Worm (Caenorhabditis elegans) whole organism, early embryonic: ENCODE results near the gene Y32H12A.7.

Experiments
- B0310.2 ChIP-seq: sonication (generic microtip); optimal IDR thresholded peaks from 2 replicates; lab custom pipeline; 2016; ENCODE audit warnings: mild to moderate bottlenecking, missing genetic modification characterization, missing compliant biosample characterization
- F13C5.2 ChIP-seq: sonication (generic microtip); optimal IDR thresholded peaks from 2 replicates; lab custom pipeline; 2017; ENCODE audit warnings: mild to moderate bottlenecking, missing genetic modification characterization, inconsistent platforms, missing compliant biosample characterization
- aly-1 ChIP-seq: sonication (generic microtip); optimal IDR thresholded peaks from 2 replicates; lab custom pipeline; 2016; ENCODE audit warnings: missing genetic modification characterization, missing compliant biosample characterization
- ama-1 ChIP-seq: fragments of 150-350 bp; optimal IDR thresholded peaks from 2 replicates; lab custom pipeline; 2014
- ceh-13 ChIP-seq: fragments of 200-800 bp; sonication (Bioruptor generic); optimal IDR thresholded peaks from 2 replicates; lab custom pipeline; 2018; ENCODE audit warnings: mild to moderate bottlenecking, missing genetic modification characterization, missing compliant biosample characterization
- ceh-36 ChIP-seq: sonication (generic microtip); optimal IDR thresholded peaks from 2 replicates; lab custom pipeline; 2016; ENCODE audit warnings: missing genetic modification characterization, inconsistent platforms, missing compliant biosample characterization
- ets-7 ChIP-seq: sonication (generic microtip); optimal IDR thresholded peaks from 2 replicates; lab custom pipeline; 2016; ENCODE audit warnings: missing genotype, missing genetic modification characterization, missing compliant biosample characterization
- flt-1 ChIP-seq: fragments of 200-800 bp; sonication (Bioruptor generic); IDR thresholded peaks from 2 replicates; pipeline ENCODE4 v1.3.6; 2022; ENCODE audit warnings: missing genetic modification characterization, missing compliant biosample characterization
- hmbx-1 ChIP-seq: sonication (generic microtip); optimal IDR thresholded peaks from 2 replicates; lab custom pipeline; 2016; ENCODE audit warnings: mild to moderate bottlenecking, missing genetic modification characterization, missing compliant biosample characterization
- hmg-4 ChIP-seq: fragments of 200-800 bp; sonication (Bioruptor generic); optimal IDR thresholded peaks from 2 replicates; lab custom pipeline; 2018; ENCODE audit warnings: mild to moderate bottlenecking, missing genetic modification characterization, missing compliant biosample characterization
- hnd-1 ChIP-seq: sonication (generic microtip); optimal IDR thresholded peaks from 2 replicates; lab custom pipeline; 2016; ENCODE audit warnings: missing genetic modification characterization, missing compliant biosample characterization
- pes-1 ChIP-seq: fragments of 200-800 bp; sonication (Bioruptor generic); IDR thresholded peaks from 2 replicates; pipeline ENCODE4 v1.3.6; 2022; ENCODE audit warnings: missing genetic modification reagents, missing genetic modification characterization, missing compliant biosample characterization
- scrt-1 ChIP-seq: fragments of 200-800 bp; sonication (Bioruptor generic); IDR thresholded peaks from 2 replicates; pipeline ENCODE4 v1.3.6; 2022; ENCODE audit warnings: missing genetic modification characterization, missing compliant biosample characterization
- sea-1 ChIP-seq: fragments of 200-800 bp; sonication (Bioruptor generic); conservative IDR thresholded peaks from 2 replicates; pipeline ENCODE4 v1.3.6; 2022; ENCODE audit warnings: missing genetic modification characterization, missing compliant biosample characterization
- tbx-11 ChIP-seq: fragments of 200-800 bp; sonication (Bioruptor generic); IDR thresholded peaks from 2 replicates; pipeline ENCODE4 v1.3.6; 2022; ENCODE audit warnings: missing genetic modification characterization, missing compliant biosample characterization
- tbx-37 ChIP-seq: fragments of 200-800 bp; sonication (Bioruptor generic); conservative IDR thresholded peaks from 2 replicates; pipeline ENCODE4 v1.3.6; 2022; ENCODE audit warnings: missing genetic modification reagents, missing genetic modification characterization, missing compliant biosample characterization
- tra-4 ChIP-seq: sonication (generic microtip); optimal IDR thresholded peaks from 2 replicates; lab custom pipeline; 2017; ENCODE audit warnings: missing genetic modification characterization, missing compliant biosample characterization

Gene Y32H12A.7

DNA sequence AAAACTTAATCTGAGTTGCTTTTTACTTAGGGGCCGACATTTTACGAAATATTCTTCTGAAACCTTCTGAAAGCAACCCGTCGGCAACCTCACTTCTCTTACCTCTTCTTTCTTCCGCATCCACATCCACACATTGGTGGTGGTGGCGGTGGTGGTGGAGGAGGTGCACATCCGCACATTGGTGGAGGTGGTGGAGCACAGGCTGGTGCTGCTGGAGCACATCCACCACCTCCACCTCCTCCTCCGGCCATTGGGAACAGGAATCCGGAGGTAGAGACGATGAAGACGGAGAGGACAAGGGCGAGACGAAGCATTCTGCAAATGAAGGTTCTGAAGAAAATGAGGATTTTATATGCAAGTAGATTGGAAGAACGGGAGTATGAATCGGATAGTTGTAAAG lies 28.5 kb upstream of the Y32H12A.7 start, which contains the start of gene grl-22:
grl-22 (minus strand) TSS at position 332 of the 400 bp plus-strand sequence.
- no peak for TF ChIP-seq pes-1
- TF ChIP-seq flt-1 (GFP tag; lab: Robert Waterston, UW) = no peak
- no peak for TF ChIP-seq hnd-1 (tag; lab: Kevin White, UChicago)
- no peak for TF ChIP-seq hmbx-1 (tag; lab: Kevin White, UChicago)

ce11 chrIII:5407588-5407987 lies 22.4 kb upstream of the Y32H12A.7 start, which contains the start of gene W03A5.1:
TSS of gene W03A5.1 (plus strand) at chrIII:5407888.
- TF ChIP-seq flt-1 (GFP tag; lab: Robert Waterston, UW) (no peak), F13C5.2 (tag; lab: Kevin White, UChicago) (no peak), sea-1 (no peak), aly-1 (no peak), ets-7 (no peak), scrt-1 (no peak), hmbx-1 (tag; lab: Kevin White, UChicago) (no peak), tbx-37 (GFP tag; lab: Robert Waterston, UW) (no peak), B0310.2 (tag; lab: Kevin White, UChicago) (no peak), ama-1 (lab: Kevin White, UChicago) (no peak)

DNA sequence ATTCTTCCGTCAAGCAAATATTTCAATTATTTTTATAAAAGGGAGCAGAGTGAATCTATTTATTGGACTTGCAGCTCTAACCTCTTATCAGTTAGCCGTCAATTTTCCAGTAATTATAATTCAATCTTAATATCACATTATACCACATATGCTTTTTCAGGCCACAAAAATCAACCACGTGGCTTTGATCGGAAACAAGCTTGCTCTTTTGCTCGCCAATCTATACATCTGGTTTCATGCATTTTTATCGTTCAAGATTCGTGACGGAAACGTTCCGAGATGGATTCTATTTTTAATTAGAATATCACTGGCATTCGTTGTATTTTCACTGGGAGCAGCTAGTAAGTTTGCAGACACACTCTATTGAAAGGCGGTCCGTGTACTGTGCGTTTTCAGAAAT lies 21.8 kb upstream of the Y32H12A.7 start:
- TF ChIP-seq ceh-36 (tag; lab: Kevin White, UChicago) (no peak), pes-1 (no peak), tra-4 (tag; lab: Kevin White, UChicago) (no peak), flt-1 (GFP tag; lab: Robert Waterston, UW) (no peak), tbx-37 (GFP tag; lab: Robert Waterston, UW) (no peak), ceh-13 (no peak), ets-7 (no peak), hmbx-1 (tag; lab: Kevin White, UChicago) (no peak), hnd-1 (tag; lab: Kevin White, UChicago) (no peak), scrt-1 (no peak), hmg-4 (GFP tag; lab: Kevin White, UChicago) (no peak), aly-1 (no peak), tbx-11 (GFP tag; lab: Robert Waterston, UW) (no peak), sea-1 (no peak), F13C5.2 (tag; lab: Kevin White, UChicago) (no peak)

- no peak for TF ChIP-seq F13C5.2 (tag; lab: Kevin White, UChicago)
- TF ChIP-seq sea-1 = no peak
- no peak for TF ChIP-seq aly-1
- TF ChIP-seq pes-1 = no peak
- TF ChIP-seq tra-4 (tag; lab: Kevin White, UChicago) = no peak
- no peak for TF ChIP-seq scrt-1
- no peak for TF ChIP-seq B0310.2 (tag; lab: Kevin White, UChicago)
Measured at ce11 chrIII:5406314-5406713, 21.1 kb upstream of the Y32H12A.7 start.

DNA sequence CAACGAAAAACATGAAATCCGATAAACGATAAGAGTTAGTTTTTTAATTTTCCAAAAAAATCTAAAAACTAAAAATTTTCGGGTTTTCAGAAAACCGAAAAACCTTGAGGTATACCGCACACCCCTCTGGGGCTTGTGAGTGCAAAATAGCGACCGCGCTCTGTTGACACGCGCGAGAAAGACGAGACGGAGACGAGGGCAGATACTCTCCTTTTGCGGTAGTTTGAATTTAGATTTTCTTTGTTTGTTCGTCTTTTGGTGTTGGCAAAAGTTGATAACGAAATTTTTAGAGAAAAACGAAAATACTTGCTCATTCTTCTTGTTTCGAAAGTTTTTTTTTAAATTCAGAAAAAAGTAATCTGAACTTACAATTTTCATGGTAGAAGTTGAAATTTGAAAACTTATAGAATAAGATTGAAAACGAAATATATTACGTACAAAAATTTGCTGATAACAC lies 20.4 kb upstream of the Y32H12A.7 start, which contains the start of the genes W03A5.2 and Y32H12A.8:
W03A5.2 (plus strand) TSS at position 407 of the 457 bp plus-strand sequence.
Y32H12A.8 (minus strand) TSS at position 410 of the 457 bp plus-strand sequence.
- no peak for TF ChIP-seq aly-1

DNA sequence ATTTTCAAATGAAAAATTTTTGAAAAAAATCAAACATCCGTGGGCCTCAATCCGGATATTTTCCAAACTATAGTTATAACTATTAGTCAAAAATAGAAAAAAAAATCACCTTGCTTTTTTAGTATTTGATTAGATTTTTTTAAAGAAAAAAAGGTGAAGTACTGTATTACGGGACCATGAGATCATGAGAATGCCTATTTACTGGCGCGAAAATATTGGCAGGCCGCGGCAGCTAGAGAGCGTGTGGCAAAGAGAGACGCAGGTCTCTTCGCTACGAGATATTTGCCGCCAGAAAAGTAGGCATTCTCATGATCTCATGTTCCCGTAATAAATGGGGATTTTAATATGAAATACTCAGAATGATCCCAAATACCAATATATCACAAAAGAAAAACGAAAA lies 19.8 kb upstream of the Y32H12A.7 start:
- TF ChIP-seq pes-1 (no peak), tbx-11 (GFP tag; lab: Robert Waterston, UW) (no peak), hmg-4 (GFP tag; lab: Kevin White, UChicago) (no peak), hmbx-1 (tag; lab: Kevin White, UChicago) (no peak), ceh-13 (no peak), ceh-36 (tag; lab: Kevin White, UChicago) (no peak), aly-1 (no peak), F13C5.2 (tag; lab: Kevin White, UChicago) (no peak), B0310.2 (tag; lab: Kevin White, UChicago) (no peak), flt-1 (GFP tag; lab: Robert Waterston, UW) (no peak), tra-4 (tag; lab: Kevin White, UChicago) (no peak), ets-7 (no peak)

- TF ChIP-seq sea-1 = no peak
- no peak for TF ChIP-seq ama-1 (lab: Kevin White, UChicago)
- TF ChIP-seq pes-1 = no peak
- no peak for TF ChIP-seq tra-4 (tag; lab: Kevin White, UChicago)
- no peak for TF ChIP-seq aly-1
- no peak for TF ChIP-seq hmbx-1 (tag; lab: Kevin White, UChicago)
- TF ChIP-seq F13C5.2 (tag; lab: Kevin White, UChicago) = no peak
- TF ChIP-seq hnd-1 (tag; lab: Kevin White, UChicago) = no peak
- TF ChIP-seq ceh-13 = no peak
- TF ChIP-seq ceh-36 (tag; lab: Kevin White, UChicago) = no peak
- TF ChIP-seq B0310.2 (tag; lab: Kevin White, UChicago) = no peak
- no peak for TF ChIP-seq flt-1 (GFP tag; lab: Robert Waterston, UW)
- no peak for TF ChIP-seq tbx-11 (GFP tag; lab: Robert Waterston, UW)
- TF ChIP-seq ets-7 = no peak
- no peak for TF ChIP-seq scrt-1
- TF ChIP-seq tbx-37 (GFP tag; lab: Robert Waterston, UW) = no peak
Measured at ce11 chrIII:5402419-5402818, 17.2 kb upstream of the Y32H12A.7 start.

DNA sequence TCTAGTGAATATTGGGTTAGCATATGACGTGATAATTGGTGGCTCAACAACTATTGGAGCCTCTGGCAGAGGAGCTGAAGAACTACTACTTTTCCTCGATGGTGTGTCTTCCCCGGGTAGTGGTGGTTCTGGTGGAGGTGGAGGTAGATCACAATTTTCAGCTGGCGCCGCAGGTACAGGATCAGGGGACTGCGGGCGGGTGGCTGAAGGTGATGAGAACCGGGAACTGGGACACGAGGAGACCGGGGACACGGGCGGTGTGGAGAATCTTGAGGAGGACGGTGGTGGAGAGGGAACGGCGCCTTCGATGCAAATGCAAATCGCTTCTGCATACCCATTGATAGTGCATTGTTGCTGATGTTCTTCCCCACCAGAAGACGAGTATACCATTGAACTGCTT lies 10.5 kb upstream of the Y32H12A.7 start:
- no peak for TF ChIP-seq scrt-1
- no peak for TF ChIP-seq ama-1 (lab: Kevin White, UChicago)
- TF ChIP-seq aly-1 = no peak
- no peak for TF ChIP-seq F13C5.2 (tag; lab: Kevin White, UChicago)
- TF ChIP-seq hmg-4 (GFP tag; lab: Kevin White, UChicago) = no peak
- TF ChIP-seq ceh-36 (tag; lab: Kevin White, UChicago) = no peak
- TF ChIP-seq B0310.2 (tag; lab: Kevin White, UChicago) = no peak
- no peak for TF ChIP-seq ets-7
- TF ChIP-seq ceh-13 = no peak
- TF ChIP-seq tra-4 (tag; lab: Kevin White, UChicago) = no peak
- no peak for TF ChIP-seq hnd-1 (tag; lab: Kevin White, UChicago)
- TF ChIP-seq sea-1 = no peak
- no peak for TF ChIP-seq tbx-11 (GFP tag; lab: Robert Waterston, UW)
- no peak for TF ChIP-seq hmbx-1 (tag; lab: Kevin White, UChicago)
- TF ChIP-seq tbx-37 (GFP tag; lab: Robert Waterston, UW) = no peak
- TF ChIP-seq pes-1 = no peak
- no peak for TF ChIP-seq flt-1 (GFP tag; lab: Robert Waterston, UW)
